Worm (Caenorhabditis elegans): ENCODE measurements around the gene T05H10.4.
A peak's percentile ranks its signal among the peaks of the same experiment; 100 is the strongest.

Gene T05H10.4

DNA sequence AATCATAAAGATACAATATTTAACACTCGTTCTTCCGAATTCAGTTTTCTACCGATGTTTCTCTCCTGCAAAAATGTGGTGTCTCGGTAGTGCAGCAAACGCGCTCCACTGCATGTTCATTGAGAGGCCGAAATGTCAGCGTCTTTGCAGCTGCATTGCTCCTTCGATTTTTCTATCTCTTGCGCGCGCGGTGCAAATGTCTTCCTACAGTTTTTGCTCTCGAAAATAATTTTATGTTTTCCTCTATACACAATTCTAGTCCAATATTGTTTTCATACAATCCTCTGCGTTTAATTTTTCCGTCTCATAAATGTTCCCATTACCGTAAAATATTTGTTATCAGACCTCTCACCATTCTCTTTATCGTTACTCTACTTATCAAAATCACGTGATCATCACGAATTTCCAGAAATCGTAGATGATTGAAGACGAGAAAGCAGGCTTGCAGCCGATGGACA lies 9.4 kb downstream of the T05H10.4 start, which contains the start of gene ufd-2 (continued):
- TF ChIP-seq ztf-11 (tag; optimal IDR thresholded peaks at IDR 0.05) (peak in 1 of 2 experiments; percentile 25), swsn-7 (tag; optimal IDR thresholded peaks at IDR 0.05) (peak; percentile 55), mef-2 (tag; optimal IDR thresholded peaks at IDR 0.05) (no peak), ceh-82 (tag; optimal IDR thresholded peaks at IDR 0.05) (peak; percentile 45 to 76 (median 74)), mep-1 (tag; optimal IDR thresholded peaks at IDR 0.05) (peak; percentile 70), ces-1 (GFP tag; optimal IDR thresholded peaks at IDR 0.05) (no peak), ceh-90 (tag; optimal IDR thresholded peaks at IDR 0.05) (no peak), hlh-4 (tag; optimal IDR thresholded peaks at IDR 0.05) (no peak), nhr-71 (tag; optimal IDR thresholded peaks at IDR 0.05) (peak; percentile 74), vab-15 (tag; optimal IDR thresholded peaks at IDR 0.05) (peak; percentile 77), lin-13 (GFP tag; optimal IDR thresholded peaks at IDR 0.05) (peak; percentile 53), dpl-1 (GFP tag; optimal IDR thresholded peaks at IDR 0.05) (peak; percentile 61 to 75 (median 66)), rnt-1 (tag; optimal IDR thresholded peaks at IDR 0.05) (peak; percentile 86), C16A3.4 (tag; optimal IDR thresholded peaks at IDR 0.05) (peak; percentile 85), skn-1 (tag; optimal IDR thresholded peaks at IDR 0.05) (peak; percentile 89), blmp-1 (tag; optimal IDR thresholded peaks at IDR 0.05) (peak; percentile 55), C04F5.9 (tag; optimal IDR thresholded peaks at IDR 0.05) (peak; percentile 11), F16B12.6 (tag; optimal IDR thresholded peaks at IDR 0.05) (peak; percentile 66), lir-3 (tag; optimal IDR thresholded peaks at IDR 0.05; ENCODE audit: poor library complexity) (peak; percentile 68), nhr-47 (tag; optimal IDR thresholded peaks at IDR 0.05) (peak; percentile 64), lsy-2 (tag; optimal IDR thresholded peaks at IDR 0.05) (peak; percentile 67 to 89), lin-35 (GFP tag; optimal IDR thresholded peaks at IDR 0.05) (peak; percentile 72 to 83), ceh-88 (GFP tag; IDR thresholded peaks at IDR 0.05) (no peak), snu-23 (GFP tag; optimal IDR thresholded peaks at IDR 0.05) (peak; percentile 65), elt-2 (tag; optimal IDR thresholded peaks at IDR 0.05) (peak; percentile 53), nhr-28 (tag; optimal IDR thresholded peaks at IDR 0.05) (no peak), lin-15B (tag; optimal IDR thresholded peaks at IDR 0.05) (peak; percentile 90), efl-1 (optimal IDR thresholded peaks at IDR 0.05) (peak; percentile 77 to 81), efl-1 (GFP tag; optimal IDR thresholded peaks at IDR 0.05 in 1 of 2) (peak; percentile 70 to 96), zag-1 (tag; optimal IDR thresholded peaks at IDR 0.05) (peak; percentile 5), pax-3 (tag; optimal IDR thresholded peaks at IDR 0.05) (peak; percentile 60)

DNA sequence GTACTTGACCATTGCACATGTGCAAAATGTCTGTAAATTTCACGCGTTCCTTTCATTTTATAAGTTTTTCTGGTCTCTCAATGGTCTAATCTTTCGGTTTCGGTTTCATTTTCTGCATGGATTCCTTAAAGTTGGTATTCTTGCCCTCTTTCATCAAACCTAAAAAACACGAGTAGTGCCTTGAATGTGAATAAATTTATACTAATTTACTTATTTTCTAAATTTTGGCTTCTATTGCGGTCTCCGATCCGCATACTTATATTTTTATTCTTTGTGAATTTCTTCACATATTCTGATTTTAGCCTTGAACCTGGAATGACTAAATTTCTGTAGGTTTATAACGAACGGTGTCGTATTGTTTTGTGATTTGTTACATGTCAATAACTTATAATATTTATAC lies 13.0 kb downstream of the T05H10.4 start, which contains the start of gene pdha-1:
pdha-1 (plus strand) TSS at position 301 of the 400 bp plus-strand sequence.
- TF ChIP-seq mef-2 (tag; optimal IDR thresholded peaks at IDR 0.05) (no peak), mdl-1 (tag; optimal IDR thresholded peaks at IDR 0.05) (no peak), unc-30 (tag; optimal IDR thresholded peaks at IDR 0.05) (no peak), fkh-10 (GFP tag; optimal IDR thresholded peaks at IDR 0.05) (no peak), nhr-20 (tag; optimal IDR thresholded peaks at IDR 0.05) (no peak), ceh-63 (GFP tag; optimal IDR thresholded peaks at IDR 0.05) (no peak), aly-2 (tag; optimal IDR thresholded peaks at IDR 0.05) (no peak), egl-27 (tag; optimal IDR thresholded peaks at IDR 0.05) (no peak), xbp-1 (tag; optimal IDR thresholded peaks at IDR 0.05) (no peak), nhr-90 (tag; optimal IDR thresholded peaks at IDR 0.05; ENCODE audit: poor library complexity) (no peak), egl-13 (tag; optimal IDR thresholded peaks at IDR 0.05) (no peak), fos-1 (tag; optimal IDR thresholded peaks at IDR 0.05) (no peak), sptf-1 (tag; optimal IDR thresholded peaks at IDR 0.05) (no peak), tbx-2 (tag; optimal IDR thresholded peaks at IDR 0.05) (no peak), ztf-11 (tag; optimal IDR thresholded peaks at IDR 0.05) (no peak), fkh-4 (tag; optimal IDR thresholded peaks at IDR 0.05; ENCODE audit: borderline replicate concordance) (no peak), dpl-1 (GFP tag; optimal IDR thresholded peaks at IDR 0.05) (no peak)

Measured in whole organism, L1 larva.